Fruit fly (Drosophila melanogaster): Measurements from ENCODE around the gene CG46465.

Gene CG46465

dm6 chr2L:18947515-18947998 is 44.7 kb upstream of the CG46465 start:
- TF ChIP-seq pad (GFP tag; optimal IDR thresholded peaks at IDR 0.05) (peak; percentile 31), toe (GFP tag; optimal IDR thresholded peaks at IDR 0.05) (no peak)

dm6 chr2L:18948065-18948723 is 44.1 kb upstream of the CG46465 start:
- no peak for TF ChIP-seq CG33017 (tag; optimal IDR thresholded peaks at IDR 0.05)
- TF ChIP-seq CG1620 (GFP tag; optimal IDR thresholded peaks at IDR 0.05): no peak
- TF ChIP-seq CG7101 (tag; optimal IDR thresholded peaks at IDR 0.05): peak; percentile 0
- no peak for TF ChIP-seq ovo (GFP tag; optimal IDR thresholded peaks at IDR 0.05)
- peak; percentile 19 for TF ChIP-seq tj (GFP tag; optimal IDR thresholded peaks at IDR 0.05)
- no peak for TF ChIP-seq CG7045 (GFP tag; optimal IDR thresholded peaks at IDR 0.05)
- no peak for TF ChIP-seq toe (GFP tag; optimal IDR thresholded peaks at IDR 0.05)
- TF ChIP-seq kay (GFP tag; ENCODE audit: borderline replicate concordance): no peak
- no peak for TF ChIP-seq bab1 (GFP tag; optimal IDR thresholded peaks at IDR 0.05)
- TF ChIP-seq pad (GFP tag; optimal IDR thresholded peaks at IDR 0.05): no peak
- no peak for TF ChIP-seq cnc (optimal IDR thresholded peaks at IDR 0.05)

DNA sequence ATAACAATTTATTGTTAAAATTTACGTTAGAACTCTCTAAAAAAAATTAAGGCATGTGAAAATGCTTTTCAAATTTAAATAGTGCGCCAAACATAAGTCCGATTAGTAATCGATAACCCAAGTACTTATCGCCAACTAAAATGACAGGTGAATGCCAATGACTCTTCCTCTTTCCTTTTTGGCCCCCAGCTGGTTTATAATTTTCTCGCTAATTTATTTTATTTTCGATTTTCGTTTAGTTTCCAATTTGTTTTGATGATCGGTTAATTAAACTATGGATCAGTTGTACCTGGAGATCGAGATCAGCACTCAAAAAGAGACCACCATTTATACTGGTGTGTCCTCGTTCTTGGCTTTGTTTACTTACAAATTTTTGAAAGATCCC is 43.6 kb upstream of the CG46465 start, which contains the start of gene CG10428:
TSS of gene CG10428 (plus strand) at position 161 of the 385 bp plus-strand sequence.
- peak; percentile 8 for TF ChIP-seq bab1 (GFP tag; optimal IDR thresholded peaks at IDR 0.05)
- TF ChIP-seq cnc (optimal IDR thresholded peaks at IDR 0.05): no peak

DNA sequence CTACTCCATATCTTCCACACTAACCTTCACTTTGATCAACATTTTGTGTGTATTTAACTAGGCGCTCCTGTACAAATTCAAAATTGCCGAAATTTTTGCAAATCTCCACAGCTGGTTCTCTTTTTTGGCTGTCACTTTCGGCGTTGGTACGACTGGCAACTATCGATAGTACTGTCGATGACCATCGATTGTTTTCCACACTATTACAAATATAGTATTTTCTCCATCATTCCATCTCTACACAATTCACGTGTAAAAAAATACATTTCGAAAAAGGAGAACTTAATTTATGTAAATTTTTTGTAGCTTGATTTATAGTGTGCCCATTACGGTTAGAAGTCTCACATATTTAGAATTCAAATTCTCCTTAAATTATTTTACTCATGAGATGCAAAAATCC is 40.6 kb upstream of the CG46465 start, which contains the start of gene Nedd8:
TSS of gene Nedd8 (minus strand) at position 164 of the 400 bp plus-strand sequence.
- TF ChIP-seq CG14711 (tag; optimal IDR thresholded peaks at IDR 0.05): no peak
- no peak for TF ChIP-seq pad (GFP tag; optimal IDR thresholded peaks at IDR 0.05)
- TF ChIP-seq bab1 (GFP tag; optimal IDR thresholded peaks at IDR 0.05): peak; percentile 70
- TF ChIP-seq toe (GFP tag; optimal IDR thresholded peaks at IDR 0.05): no peak
- no peak for TF ChIP-seq tj (GFP tag; optimal IDR thresholded peaks at IDR 0.05)
- no peak for TF ChIP-seq Hr96 (GFP tag; optimal IDR thresholded peaks at IDR 0.05)

DNA sequence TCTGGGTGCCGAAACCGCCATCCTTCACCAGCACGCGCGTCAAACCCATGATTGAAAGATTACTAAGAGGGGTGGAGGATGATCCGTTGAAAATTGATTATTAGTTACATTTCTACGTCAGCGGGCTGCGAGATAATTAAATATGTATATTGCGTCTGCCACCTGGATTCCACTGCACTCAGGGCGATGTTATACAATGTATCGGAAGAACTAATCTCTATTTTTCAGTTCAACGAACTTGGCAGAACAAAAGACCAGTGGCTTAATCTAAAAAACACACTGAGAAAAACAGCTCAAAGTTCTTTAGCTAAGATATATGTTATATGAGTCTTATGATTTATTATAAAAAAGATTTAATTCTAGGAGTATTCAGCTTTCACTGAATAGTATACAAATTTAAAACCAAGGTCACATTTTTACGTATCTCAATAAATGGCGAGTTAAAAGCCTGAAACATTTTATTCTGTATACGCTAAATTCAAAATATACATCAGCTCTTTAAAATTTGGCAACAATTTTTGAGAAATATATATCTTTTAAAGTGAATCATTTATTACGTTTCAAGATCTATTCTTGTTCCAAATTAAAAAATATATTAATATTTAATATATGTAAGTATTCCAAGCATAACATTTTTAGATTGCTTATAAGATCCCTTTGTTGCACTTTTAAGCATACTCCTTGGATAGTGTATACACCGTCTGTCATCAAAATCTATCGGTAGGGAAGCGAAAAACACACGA is 38.6 kb upstream of the CG46465 start:
- TF ChIP-seq kay (GFP tag; ENCODE audit: borderline replicate concordance): no peak
- no peak for TF ChIP-seq CG12768 (GFP tag; optimal IDR thresholded peaks at IDR 0.05)
- no peak for TF ChIP-seq Clk (GFP tag; optimal IDR thresholded peaks at IDR 0.05)
- peak; percentile 33 for TF ChIP-seq CG14711 (tag; optimal IDR thresholded peaks at IDR 0.05)
- TF ChIP-seq Mnt (GFP tag; optimal IDR thresholded peaks at IDR 0.05): no peak
- no peak for TF ChIP-seq Hr96 (GFP tag; optimal IDR thresholded peaks at IDR 0.05)
- TF ChIP-seq CG7101 (tag; optimal IDR thresholded peaks at IDR 0.05): peak; percentile 28
- no peak for TF ChIP-seq cnc (optimal IDR thresholded peaks at IDR 0.05)
- TF ChIP-seq cic (GFP tag; optimal IDR thresholded peaks at IDR 0.05): no peak
- TF ChIP-seq CG33017 (tag; optimal IDR thresholded peaks at IDR 0.05): no peak
- TF ChIP-seq bab1 (GFP tag; optimal IDR thresholded peaks at IDR 0.05): no peak
- TF ChIP-seq ovo (GFP tag; optimal IDR thresholded peaks at IDR 0.05): no peak
- TF ChIP-seq CG5204 (GFP tag; optimal IDR thresholded peaks at IDR 0.05): no peak
- no peak for TF ChIP-seq pad (GFP tag; optimal IDR thresholded peaks at IDR 0.05)
- no peak for TF ChIP-seq Crg-1 (GFP tag; optimal IDR thresholded peaks at IDR 0.05)
- TF ChIP-seq CG11617 (GFP tag; optimal IDR thresholded peaks at IDR 0.05): peak; percentile 49
- TF ChIP-seq CG1620 (GFP tag; optimal IDR thresholded peaks at IDR 0.05): no peak
- no peak for TF ChIP-seq tj (GFP tag; optimal IDR thresholded peaks at IDR 0.05)
- peak; percentile 15 for TF ChIP-seq CG7045 (GFP tag; optimal IDR thresholded peaks at IDR 0.05)
- TF ChIP-seq toe (GFP tag; optimal IDR thresholded peaks at IDR 0.05): no peak

DNA sequence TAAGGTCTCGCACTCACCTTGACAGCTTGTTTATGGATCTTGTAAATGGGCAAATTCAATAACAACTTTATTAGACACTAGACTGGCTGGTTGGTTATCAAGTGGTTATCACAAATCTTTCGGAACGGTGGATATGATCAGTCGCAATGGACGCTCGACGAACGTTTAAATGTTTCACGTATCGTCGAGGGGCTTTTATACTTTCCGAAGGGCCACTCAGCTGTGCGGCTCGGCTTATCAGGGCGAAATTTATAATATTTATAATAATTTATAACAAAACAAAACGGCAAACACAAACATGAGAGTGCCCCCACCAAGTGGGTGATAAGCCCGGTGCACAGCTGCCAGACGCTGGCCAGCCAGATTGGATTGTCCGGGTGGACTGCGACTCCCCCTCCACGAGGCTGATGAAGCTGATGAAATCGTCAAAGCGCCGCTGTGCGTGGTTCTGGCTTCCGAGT is 38.0 kb upstream of the CG46465 start, which contains the start of gene CG10621:
TSS of gene CG10621 (minus strand) at position 177 of the 461 bp plus-strand sequence.
- TF ChIP-seq cnc (optimal IDR thresholded peaks at IDR 0.05): no peak
- TF ChIP-seq CG33017 (tag; optimal IDR thresholded peaks at IDR 0.05): peak; percentile 37
- TF ChIP-seq CG7045 (GFP tag; optimal IDR thresholded peaks at IDR 0.05): no peak
- TF ChIP-seq toe (GFP tag; optimal IDR thresholded peaks at IDR 0.05): no peak
- TF ChIP-seq cic (GFP tag; optimal IDR thresholded peaks at IDR 0.05): peak; percentile 85
- no peak for TF ChIP-seq CG5204 (GFP tag; optimal IDR thresholded peaks at IDR 0.05)
- no peak for TF ChIP-seq ovo (GFP tag; optimal IDR thresholded peaks at IDR 0.05)
- TF ChIP-seq CG11617 (GFP tag; optimal IDR thresholded peaks at IDR 0.05): no peak
- no peak for TF ChIP-seq pad (GFP tag; optimal IDR thresholded peaks at IDR 0.05)
- TF ChIP-seq CG14711 (tag; optimal IDR thresholded peaks at IDR 0.05): no peak
- TF ChIP-seq Crg-1 (GFP tag; optimal IDR thresholded peaks at IDR 0.05): no peak
- TF ChIP-seq Clk (GFP tag; optimal IDR thresholded peaks at IDR 0.05): peak; percentile 5
- TF ChIP-seq CG12768 (GFP tag; optimal IDR thresholded peaks at IDR 0.05): peak; percentile 41
- peak; percentile 67 for TF ChIP-seq Mnt (GFP tag; optimal IDR thresholded peaks at IDR 0.05)
- TF ChIP-seq CG7101 (tag; optimal IDR thresholded peaks at IDR 0.05): no peak
- TF ChIP-seq tj (GFP tag; optimal IDR thresholded peaks at IDR 0.05): peak; percentile 40
- no peak for TF ChIP-seq bab1 (GFP tag; optimal IDR thresholded peaks at IDR 0.05)
- no peak for TF ChIP-seq Hr96 (GFP tag; optimal IDR thresholded peaks at IDR 0.05)
- TF ChIP-seq CG1620 (GFP tag; optimal IDR thresholded peaks at IDR 0.05): no peak
- TF ChIP-seq kay (GFP tag; ENCODE audit: borderline replicate concordance): peak; percentile 92

Data from whole organism, adult.